Fruit fly (Drosophila melanogaster) whole organism, embryonic: Measurements from ENCODE around the gene RpL24-like.

Source experiments
- ATbp ChIP-seq: fragments of 200-800 bp; sonication (Bioruptor generic); optimal IDR thresholded peaks from 2 replicates; lab custom pipeline; 2017; ENCODE audit warnings: missing biosample characterization, mild to moderate bottlenecking, missing genetic modification characterization, missing genetic modification reagents
- Ada2b ChIP-seq: fragments of 200-800 bp; sonication (Bioruptor generic); IDR thresholded peaks from 2 replicates; pipeline ENCODE4 v1.3.6; 2022; ENCODE audit warnings: missing biosample characterization, missing genetic modification characterization
- Bteb2 ChIP-seq: fragments of 200-800 bp; sonication (Bioruptor generic); optimal IDR thresholded peaks from 2 replicates; lab custom pipeline; 2016; ENCODE audit warnings: missing biosample characterization, missing genetic modification characterization
- CG10979 ChIP-seq: fragments of 200-800 bp; sonication (Bioruptor generic); optimal IDR thresholded peaks from 2 replicates; lab custom pipeline; 2018; ENCODE audit warnings: missing biosample characterization, mild to moderate bottlenecking, missing genetic modification characterization, moderate library complexity
- CG13296 ChIP-seq: fragments of 200-800 bp; sonication (Bioruptor generic); optimal IDR thresholded peaks from 3 replicates; lab custom pipeline; 2018; ENCODE audit warnings: missing biosample characterization, mild to moderate bottlenecking, missing genetic modification characterization
- CG13775 ChIP-seq: fragments of 200-800 bp; sonication (Bioruptor generic); optimal IDR thresholded peaks from 3 replicates; lab custom pipeline; 2017; ENCODE audit warnings: missing biosample characterization, mild to moderate bottlenecking, missing genetic modification characterization
- CG13894 ChIP-seq: fragments of 200-800 bp; sonication (Bioruptor generic); optimal IDR thresholded peaks from 3 replicates; lab custom pipeline; 2018; ENCODE audit warnings: missing biosample characterization, mild to moderate bottlenecking, missing genetic modification characterization, moderate library complexity
- CG14014 ChIP-seq: fragments of 200-800 bp; sonication (Bioruptor generic); IDR thresholded peaks from 2 replicates; pipeline ENCODE4 v1.3.6; 2022; ENCODE audit warnings: missing biosample characterization, missing genetic modification characterization
- CG18599 ChIP-seq: fragments of 200-800 bp; sonication (Bioruptor generic); optimal IDR thresholded peaks from 3 replicates; lab custom pipeline; 2017; ENCODE audit warnings: missing biosample characterization, missing genetic modification characterization, mild to moderate bottlenecking, moderate library complexity, missing genetic modification reagents
- CG42726 ChIP-seq: fragments of 200-800 bp; sonication (Bioruptor generic); IDR thresholded peaks from 2 replicates; pipeline ENCODE4 v1.3.6; 2022; ENCODE audit warnings: missing biosample characterization, missing genetic modification characterization; ENCODE audit not compliant: partially characterized antibody
- CG6272 ChIP-seq: fragments of 200-800 bp; sonication (Bioruptor generic); IDR thresholded peaks from 2 replicates; pipeline ENCODE4 v1.3.6; 2022; ENCODE audit warnings: missing biosample characterization, missing genetic modification characterization
- CG8281 ChIP-seq: fragments of 200-800 bp; sonication (Bioruptor generic); optimal IDR thresholded peaks from 2 replicates; lab custom pipeline; 2018; ENCODE audit warnings: missing biosample characterization, mild to moderate bottlenecking, missing genetic modification characterization, moderate library complexity
- CG8388 ChIP-seq: fragments of 200-800 bp; sonication (Bioruptor generic); optimal IDR thresholded peaks from 2 replicates; lab custom pipeline; 2019; ENCODE audit warnings: missing biosample characterization, mild to moderate bottlenecking, missing genetic modification characterization, moderate library complexity
- CG9727 ChIP-seq: fragments of 200-800 bp; sonication (Bioruptor generic); optimal IDR thresholded peaks from 3 replicates; lab custom pipeline; 2017; ENCODE audit warnings: missing biosample characterization, mild to moderate bottlenecking, missing genetic modification characterization
- CG9876 ChIP-seq: fragments of 200-800 bp; sonication (Bioruptor generic); optimal IDR thresholded peaks from 2 replicates; lab custom pipeline; 2016; ENCODE audit warnings: missing biosample characterization, missing genetic modification characterization
- CG9932 ChIP-seq: fragments of 200-800 bp; sonication (Bioruptor generic); IDR thresholded peaks from 2 replicates; pipeline ENCODE4 v1.3.6; 2022; ENCODE audit warnings: missing biosample characterization, missing genetic modification characterization
- CHES-1-like ChIP-seq: fragments of 200-800 bp; sonication (Bioruptor generic); optimal IDR thresholded peaks from 2 replicates; lab custom pipeline; 2016; ENCODE audit warnings: missing biosample characterization, missing genetic modification characterization
- Dek ChIP-seq: fragments of 200-800 bp; sonication (Bioruptor generic); optimal IDR thresholded peaks from 3 replicates; lab custom pipeline; 2019; ENCODE audit warnings: missing biosample characterization, mild to moderate bottlenecking, missing genetic modification characterization, moderate library complexity
- Dref ChIP-seq: fragments of 200-800 bp; sonication (Bioruptor generic); IDR thresholded peaks from 2 replicates; pipeline ENCODE4 v1.3.6; 2022; ENCODE audit warnings: missing biosample characterization, missing genetic modification characterization
- Fer1 ChIP-seq: fragments of 200-800 bp; sonication (Bioruptor generic); optimal IDR thresholded peaks from 2 replicates; lab custom pipeline; 2017; ENCODE audit warnings: missing biosample characterization, mild to moderate bottlenecking, missing genetic modification characterization
- Fer3 ChIP-seq: fragments of 200-800 bp; sonication (Bioruptor generic); optimal IDR thresholded peaks from 2 replicates; lab custom pipeline; 2018; ENCODE audit warnings: missing biosample characterization, mild to moderate bottlenecking, missing genetic modification characterization, moderate library complexity
- Hr3 ChIP-seq: fragments of 200-800 bp; sonication (Bioruptor generic); optimal IDR thresholded peaks from 3 replicates; lab custom pipeline; 2016; ENCODE audit warnings: missing biosample characterization, missing genetic modification characterization
- Jarid2 ChIP-seq: fragments of 200-800 bp; sonication (Bioruptor generic); optimal IDR thresholded peaks from 3 replicates; lab custom pipeline; 2017; ENCODE audit warnings: mild to moderate bottlenecking, missing biosample characterization, missing genetic modification reagents, missing genetic modification characterization
- Lpt ChIP-seq: fragments of >200 bp; optimal IDR thresholded peaks from 2 replicates; lab custom pipeline; 2018; ENCODE audit warnings: missing biosample characterization, missing genetic modification characterization
- MTF-1 ChIP-seq: fragments of 200-800 bp; sonication (Bioruptor generic); optimal IDR thresholded peaks from 2 replicates; lab custom pipeline; 2018; ENCODE audit warnings: missing biosample characterization, mild to moderate bottlenecking, missing genetic modification characterization, borderline replicate concordance
- NK7.1 ChIP-seq: fragments of 200-800 bp; sonication (Bioruptor generic); optimal IDR thresholded peaks from 3 replicates; lab custom pipeline; 2016; ENCODE audit warnings: missing biosample characterization, missing genetic modification characterization
- Nf-YA ChIP-seq: fragments of 200-800 bp; sonication (Bioruptor generic); IDR thresholded peaks from 2 replicates; pipeline ENCODE4 v1.3.6; 2022; ENCODE audit warnings: missing biosample characterization, missing genetic modification characterization
- Oli ChIP-seq: fragments of 200-800 bp; sonication (Bioruptor generic); optimal IDR thresholded peaks from 2 replicates; lab custom pipeline; 2018; ENCODE audit warnings: missing biosample characterization, mild to moderate bottlenecking, missing genetic modification characterization, moderate library complexity
- ase ChIP-seq: fragments of 200-800 bp; sonication (Bioruptor generic); IDR thresholded peaks from 3 replicates; pipeline ENCODE4 v1.3.6; 2022; ENCODE audit warnings: missing biosample characterization, missing genetic modification characterization
- br ChIP-seq: fragments of >200 bp; optimal IDR thresholded peaks from 2 replicates; lab custom pipeline; 2017
- btn ChIP-seq: fragments of 200-800 bp; sonication (Bioruptor generic); optimal IDR thresholded peaks from 2 replicates; lab custom pipeline; 2016; ENCODE audit warnings: missing biosample characterization, missing genetic modification characterization
- eve ChIP-seq, 2 experiments: fragments of >200 bp; optimal IDR thresholded peaks; 2 replicates each; lab custom pipeline; 2017; ENCODE audit warnings: missing biosample characterization in 2 of 2, missing genetic modification characterization in 2 of 2
- ewg ChIP-seq: fragments of 200-800 bp; sonication (Bioruptor generic); optimal IDR thresholded peaks from 3 replicates; lab custom pipeline; 2017; ENCODE audit warnings: mild to moderate bottlenecking, missing biosample characterization, missing genetic modification reagents, missing genetic modification characterization
- fd64A ChIP-seq: fragments of 200-800 bp; sonication (Bioruptor generic); optimal IDR thresholded peaks from 3 replicates; lab custom pipeline; 2018; ENCODE audit warnings: missing biosample characterization, mild to moderate bottlenecking, missing genetic modification characterization
- gro ChIP-seq: fragments of 200-800 bp; sonication (Bioruptor generic); optimal IDR thresholded peaks from 2 replicates; lab custom pipeline; 2016; ENCODE audit warnings: missing biosample characterization, missing genetic modification characterization
- gt ChIP-seq: fragments of 200-800 bp; sonication (Bioruptor generic); IDR thresholded peaks from 2 replicates; pipeline ENCODE4 v1.3.6; 2022; ENCODE audit warnings: missing biosample characterization, missing genetic modification characterization
- jigr1 ChIP-seq: fragments of 200-800 bp; sonication (Bioruptor generic); IDR thresholded peaks from 3 replicates; pipeline ENCODE4 v1.3.6; 2022; ENCODE audit warnings: missing biosample characterization, missing genetic modification characterization
- kay ChIP-seq: fragments of 200-800 bp; sonication (Bioruptor generic); optimal IDR thresholded peaks from 2 replicates; lab custom pipeline; 2016; ENCODE audit warnings: missing biosample characterization, missing genetic modification characterization
- lmd ChIP-seq: fragments of 200-800 bp; sonication (Bioruptor generic); IDR thresholded peaks from 2 replicates; pipeline ENCODE4 v1.3.6; 2022; ENCODE audit warnings: missing biosample characterization, missing genetic modification characterization
- lola ChIP-seq, 3 experiments: fragments of >200 bp in 2 of 3; fragments of 200-800 bp in 1 of 3; sonication (Bioruptor generic) in 1 of 3; optimal IDR thresholded peaks; 2 replicates each; lab custom pipeline; 2017 to 2019; ENCODE audit warnings: missing biosample characterization in 3 of 3, missing genetic modification characterization in 3 of 3, mild to moderate bottlenecking in 1 of 3, moderate library complexity in 1 of 3
- maf-S ChIP-seq: fragments of 200-800 bp; sonication (Bioruptor generic); optimal IDR thresholded peaks from 2 replicates; lab custom pipeline; 2016; ENCODE audit warnings: missing biosample characterization, missing genetic modification characterization
- nerfin-1 ChIP-seq: fragments of 200-800 bp; sonication (Bioruptor generic); optimal IDR thresholded peaks from 3 replicates; lab custom pipeline; 2019; ENCODE audit warnings: missing biosample characterization, mild to moderate bottlenecking, missing genetic modification characterization, moderate library complexity
- org-1 ChIP-seq: fragments of 200-800 bp; sonication (Bioruptor generic); optimal IDR thresholded peaks from 2 replicates; lab custom pipeline; 2017; ENCODE audit warnings: missing biosample characterization, missing genetic modification characterization
- pita ChIP-seq: fragments of 200-800 bp; sonication (Bioruptor generic); optimal IDR thresholded peaks from 2 replicates; lab custom pipeline; 2017; ENCODE audit warnings: missing biosample characterization, mild to moderate bottlenecking, missing genetic modification characterization
- repo ChIP-seq: fragments of 200-800 bp; sonication (Bioruptor generic); optimal IDR thresholded peaks from 2 replicates; lab custom pipeline; 2016; ENCODE audit warnings: missing biosample characterization, missing genetic modification characterization
- run ChIP-seq: fragments of 200-800 bp; sonication (Bioruptor generic); optimal IDR thresholded peaks from 3 replicates; lab custom pipeline; 2018; ENCODE audit warnings: missing biosample characterization, mild to moderate bottlenecking, missing genetic modification characterization
- sc ChIP-seq, 3 experiments: fragments of >200 bp in 2 of 3; fragments of 200-800 bp in 1 of 3; sonication (Bioruptor generic) in 1 of 3; optimal IDR thresholded peaks; 2 replicates in 2 of 3; 3 replicates in 1 of 3; lab custom pipeline; 2017; ENCODE audit warnings: mild to moderate bottlenecking in 1 of 3, missing biosample characterization in 1 of 3, missing genetic modification characterization in 1 of 3, missing genetic modification reagents in 1 of 3
- twi ChIP-seq: fragments of 200-800 bp; optimal IDR thresholded peaks from 2 replicates; lab custom pipeline; 2019; ENCODE audit warnings: missing biosample characterization, mild to moderate bottlenecking, missing genetic modification characterization, moderate library complexity
- zen ChIP-seq: fragments of 200-800 bp; sonication (Bioruptor generic); optimal IDR thresholded peaks from 3 replicates; lab custom pipeline; 2018; ENCODE audit warnings: missing biosample characterization, mild to moderate bottlenecking, missing genetic modification characterization, moderate library complexity
- zf30C ChIP-seq: fragments of 200-800 bp; sonication (Bioruptor generic); optimal IDR thresholded peaks from 3 replicates; lab custom pipeline; 2018; ENCODE audit warnings: missing biosample characterization, mild to moderate bottlenecking, missing genetic modification characterization

The RpL24-like gene

dm6 chr3R:11392805-11393204, 38.6 kb downstream of the RpL24-like start (continued):
- TF ChIP-seq CG13296 (no peak), Hr3 (GFP tag; lab: Kevin White, UChicago) (peak; percentile 25), nerfin-1 (tag; lab: Kevin White, UChicago) (no peak), Dek (tag; lab: Kevin White, UChicago) (no peak), CG10979 (tag; lab: Kevin White, UChicago) (no peak), zen (tag; lab: Kevin White, UChicago) (peak; percentile 92), repo (GFP tag; lab: Kevin White, UChicago) (no peak), Oli (peak; percentile 63), CG9876 (GFP tag; lab: Kevin White, UChicago) (peak; percentile 69), Fer1 (no peak), Lpt (GFP tag; lab: Kevin White, UChicago) (no peak), zf30C (GFP tag; lab: Kevin White, UChicago) (no peak), Bteb2 (GFP tag; lab: Kevin White, UChicago) (no peak), CG13775 (peak; percentile 83), CG6272 (GFP tag; lab: Robert Waterston, UW) (peak; percentile 41; the same call in 1 of the 2 replicates), CG14014 (GFP tag; lab: Robert Waterston, UW) (no peak), CG9932 (GFP tag; lab: Robert Waterston, UW) (0 out of 2 replicates have a peak, but pooled peaks have one; percentile 28), lola (GFP tag; optimal IDR thresholded peaks at IDR 0.05; lab: Kevin White, UChicago) (no peak), CHES-1-like (GFP tag; lab: Kevin White, UChicago) (no peak), CG18599 (no peak), CG42726 (GFP tag; lab: Robert Waterston, UW) (no peak), CG13894 (tag; lab: Kevin White, UChicago) (no peak), Nf-YA (GFP tag; lab: Robert Waterston, UW) (0 out of 2 replicates have a peak, but pooled peaks have one; percentile 34), jigr1 (GFP tag; lab: Robert Waterston, UW) (0 out of 3 replicates have a peak, but pooled peaks have one; percentile 13), maf-S (GFP tag; lab: Kevin White, UChicago) (peak; percentile 12), Fer3 (tag; lab: Kevin White, UChicago) (no peak), lmd (GFP tag; lab: Robert Waterston, UW) (peak; percentile 36; the same call in 1 of the 2 replicates), Dref (GFP tag; lab: Robert Waterston, UW) (no peak), Jarid2 (GFP tag; lab: Kevin White, UChicago) (peak; percentile 42), CG8388 (GFP tag; lab: Kevin White, UChicago) (peak; percentile 60), CG8281 (peak; percentile 39), ase (GFP tag; lab: Robert Waterston, UW) (peak; percentile 61; the same call in 2 of the 3 replicates), run (tag; lab: Kevin White, UChicago) (no peak), gro (no peak), sc (optimal IDR thresholded peaks at IDR 0.05; lab: Kevin White, UChicago) (no peak), sc (GFP tag; optimal IDR thresholded peaks at IDR 0.05; lab: Kevin White, UChicago) (peak; percentile 74), NK7.1 (GFP tag; lab: Kevin White, UChicago) (peak; percentile 65), gt (GFP tag; lab: Robert Waterston, UW) (peak; percentile 63), fd64A (peak; percentile 70), ATbp (GFP tag; lab: Kevin White, UChicago) (peak; percentile 71), kay (no peak), twi (tag; lab: Kevin White, UChicago) (no peak), MTF-1 (peak; percentile 88), ewg (GFP tag; lab: Kevin White, UChicago) (peak; percentile 69), CG9727 (GFP tag; lab: Kevin White, UChicago) (peak; percentile 85), eve (GFP tag; optimal IDR thresholded peaks at IDR 0.05; lab: Kevin White, UChicago) (no peak), btn (GFP tag; lab: Kevin White, UChicago) (peak; percentile 64), br (lab: Kevin White, UChicago) (no peak), Ada2b (GFP tag; lab: Robert Waterston, UW) (peak; percentile 27; the same call in 1 of the 2 replicates), org-1 (GFP tag; lab: Kevin White, UChicago) (peak; percentile 33), pita (no peak)
